Worm (Caenorhabditis elegans) whole organism, L4 larva: ENCODE results near the gene F41G3.10.

Source experiments
- F26F4.8 ChIP-seq: fragments of 200-800 bp; sonication (Bioruptor generic); conservative IDR thresholded peaks from 2 replicates; pipeline ENCODE4 v1.3.6; 2022; ENCODE audit warnings: missing genetic modification characterization, missing compliant biosample characterization
- F44E2.7 ChIP-seq: fragments of 200-800 bp; sonication (Bioruptor generic); IDR thresholded peaks from 2 replicates; pipeline ENCODE4 v2.1.2; 2022; ENCODE audit warnings: missing genetic modification characterization, missing compliant biosample characterization
- F49E8.2 ChIP-seq: sonication (generic microtip); optimal IDR thresholded peaks from 2 replicates; lab custom pipeline; 2016; ENCODE audit warnings: missing compliant biosample characterization, mild to moderate bottlenecking, missing genetic modification characterization, borderline replicate concordance
- T20F7.1 ChIP-seq: fragments of 200-800 bp; sonication (Bioruptor generic); optimal IDR thresholded peaks from 2 replicates; lab custom pipeline; 2018; ENCODE audit warnings: mild to moderate bottlenecking, missing genetic modification characterization, missing compliant biosample characterization
- Y48G9A.11 ChIP-seq: fragments of 200-800 bp; sonication (Bioruptor generic); IDR thresholded peaks from 2 replicates; pipeline ENCODE4 v1.3.6; 2022; ENCODE audit warnings: missing genetic modification reagents, missing genetic modification characterization, missing compliant biosample characterization
- Y5F2A.4 ChIP-seq: fragments of 200-800 bp; sonication (Bioruptor generic); optimal IDR thresholded peaks from 2 replicates; lab custom pipeline; 2018; ENCODE audit warnings: mild to moderate bottlenecking, missing genetic modification characterization, missing compliant biosample characterization
- ZK337.2 ChIP-seq: fragments of 200-800 bp; sonication (Bioruptor generic); IDR thresholded peaks from 2 replicates; pipeline ENCODE4 v1.3.6; 2022; ENCODE audit warnings: missing genetic modification reagents, missing genetic modification characterization, missing compliant biosample characterization
- arid-1 ChIP-seq: fragments of 200-800 bp; sonication (Bioruptor generic); conservative IDR thresholded peaks from 2 replicates; pipeline ENCODE4 v1.3.6; 2022; ENCODE audit warnings: missing genetic modification reagents, missing genetic modification characterization, missing compliant biosample characterization
- ceh-28 ChIP-seq: fragments of 150-350 bp; optimal IDR thresholded peaks from 2 replicates; lab custom pipeline; 2014; ENCODE audit warnings: missing biosample characterization, missing genetic modification reagents, missing genetic modification characterization
- ceh-32 ChIP-seq: sonication (generic microtip); optimal IDR thresholded peaks from 2 replicates; lab custom pipeline; 2016; ENCODE audit warnings: mild to moderate bottlenecking, missing genetic modification characterization, missing compliant biosample characterization; ENCODE audit not compliant: poor library complexity
- daf-16 ChIP-seq, 3 experiments: sonication (generic microtip); optimal IDR thresholded peaks; 2 replicates each; lab custom pipeline; 2016 to 2017; ENCODE audit warnings: missing genetic modification characterization in 3 of 3, missing genetic modification reagents in 3 of 3, mild to moderate bottlenecking in 2 of 3, missing compliant biosample characterization in 2 of 3, missing biosample characterization in 1 of 3, moderate library complexity in 1 of 3
- daf-19 ChIP-seq: fragments of 200-800 bp; sonication (Bioruptor generic); conservative IDR thresholded peaks from 2 replicates; pipeline ENCODE4 v1.3.6; 2022; ENCODE audit warnings: missing genetic modification characterization, missing compliant biosample characterization
- dmd-6 ChIP-seq: fragments of 200-800 bp; sonication (Bioruptor generic); IDR thresholded peaks from 2 replicates; pipeline ENCODE4 v1.3.6; 2022; ENCODE audit warnings: missing genetic modification reagents, missing genetic modification characterization, missing compliant biosample characterization
- dpl-1 ChIP-seq: fragments of 150-350 bp; optimal IDR thresholded peaks from 2 replicates; lab custom pipeline; 2014; ENCODE audit warnings: missing biosample characterization, missing genetic modification reagents, missing genetic modification characterization
- dve-1 ChIP-seq: sonication (generic microtip); optimal IDR thresholded peaks from 2 replicates; lab custom pipeline; 2017; ENCODE audit warnings: antibody characterized with exemption, mild to moderate bottlenecking, missing genetic modification characterization, missing compliant biosample characterization; ENCODE audit not compliant: insufficient read depth
- egl-43 ChIP-seq: fragments of 200-800 bp; sonication (Bioruptor generic); IDR thresholded peaks from 2 replicates; pipeline ENCODE4 v1.3.6; 2022; ENCODE audit warnings: missing genetic modification reagents, missing genetic modification characterization, missing compliant biosample characterization
- hlh-11 ChIP-seq: fragments of 200-800 bp; sonication (Bioruptor generic); optimal IDR thresholded peaks from 2 replicates; lab custom pipeline; 2018; ENCODE audit warnings: mild to moderate bottlenecking, missing genetic modification characterization, missing compliant biosample characterization
- hlh-30 ChIP-seq: sonication (generic microtip); optimal IDR thresholded peaks from 2 replicates; lab custom pipeline; 2017; ENCODE audit warnings: antibody characterized with exemption, mild to moderate bottlenecking, missing genetic modification characterization, missing compliant biosample characterization; ENCODE audit not compliant: insufficient read depth
- lin-15B ChIP-seq: fragments of 150-350 bp; sonication (generic microtip); optimal IDR thresholded peaks from 3 replicates; lab custom pipeline; 2014; ENCODE audit warnings: missing biosample characterization, missing genetic modification characterization
- lin-29 ChIP-seq: fragments of 200-800 bp; sonication (Bioruptor generic); IDR thresholded peaks from 2 replicates; pipeline ENCODE4 v1.3.6; 2022; ENCODE audit warnings: missing genetic modification reagents, missing genetic modification characterization, missing compliant biosample characterization
- lin-38 ChIP-seq: fragments of 200-800 bp; sonication (Bioruptor generic); IDR thresholded peaks from 2 replicates; pipeline ENCODE4 v1.3.6; 2022; ENCODE audit warnings: missing genetic modification reagents, missing genetic modification characterization, missing compliant biosample characterization
- lsy-2 ChIP-seq, 2 experiments: fragments of 150-350 bp in 1 of 2; sonication (generic microtip) in 1 of 2; optimal IDR thresholded peaks; 2 replicates each; lab custom pipeline; 2014 to 2017; ENCODE audit warnings: missing biosample characterization in 2 of 2, missing genetic modification characterization in 2 of 2
- mdl-1 ChIP-seq, 2 experiments: fragments of 150-350 bp in 1 of 2; sonication (generic microtip) in 1 of 2; optimal IDR thresholded peaks; 2 replicates each; lab custom pipeline; 2014 to 2017; ENCODE audit warnings: missing biosample characterization in 2 of 2, missing genetic modification characterization in 2 of 2
- mdt-29 ChIP-seq: fragments of 200-800 bp; sonication (Bioruptor generic); IDR thresholded peaks from 2 replicates; pipeline ENCODE4 v1.3.6; 2022; ENCODE audit warnings: missing genetic modification reagents, missing genetic modification characterization, missing compliant biosample characterization
- mxl-3 ChIP-seq: fragments of 200-800 bp; sonication (Bioruptor generic); optimal IDR thresholded peaks from 2 replicates; lab custom pipeline; 2018; ENCODE audit warnings: mild to moderate bottlenecking, missing genetic modification characterization, missing compliant biosample characterization
- nhr-111 ChIP-seq: fragments of 200-800 bp; sonication (Bioruptor generic); optimal IDR thresholded peaks from 2 replicates; lab custom pipeline; 2018; ENCODE audit warnings: mild to moderate bottlenecking, missing genetic modification characterization, missing compliant biosample characterization
- nhr-237 ChIP-seq: sonication (generic microtip); optimal IDR thresholded peaks from 2 replicates; lab custom pipeline; 2017; ENCODE audit warnings: missing biosample characterization, missing genetic modification characterization
- nhr-25 ChIP-seq: sonication (generic microtip); optimal IDR thresholded peaks from 2 replicates; lab custom pipeline; 2017; ENCODE audit warnings: missing genetic modification characterization, mild to moderate bottlenecking, missing compliant biosample characterization, antibody characterized with exemption, moderate library complexity, borderline replicate concordance; ENCODE audit not compliant: insufficient read depth
- nhr-6 ChIP-seq: fragments of 150-350 bp; optimal IDR thresholded peaks from 2 replicates; lab custom pipeline; 2014; ENCODE audit warnings: missing biosample characterization, missing genetic modification characterization
- pha-4 ChIP-seq, 2 experiments: fragments of 150-350 bp in 1 of 2; fragments of 200-800 bp in 1 of 2; sonication (Bioruptor generic) in 1 of 2; IDR thresholded peaks in 1 of 2; optimal IDR thresholded peaks in 1 of 2; 2 replicates each; pipeline versions ENCODE4 v1.3.6 to Lab custom; 2014 to 2022; ENCODE audit warnings: missing genetic modification characterization in 2 of 2, missing genetic modification reagents in 2 of 2, missing biosample characterization in 1 of 2, missing compliant biosample characterization in 1 of 2
- pqm-1 ChIP-seq: sonication (generic microtip); optimal IDR thresholded peaks from 2 replicates; lab custom pipeline; 2017; ENCODE audit warnings: missing biosample characterization, missing genetic modification characterization
- sdz-12 ChIP-seq: fragments of 200-800 bp; sonication (Bioruptor generic); optimal IDR thresholded peaks from 2 replicates; lab custom pipeline; 2018; ENCODE audit warnings: mild to moderate bottlenecking, missing genetic modification characterization, missing compliant biosample characterization
- snpc-4 ChIP-seq: fragments of 150-350 bp; optimal IDR thresholded peaks from 2 replicates; lab custom pipeline; 2014; ENCODE audit warnings: missing biosample characterization, missing genetic modification characterization
- spr-1 ChIP-seq: sonication (generic microtip); optimal IDR thresholded peaks from 2 replicates; lab custom pipeline; 2016; ENCODE audit warnings: mild to moderate bottlenecking, missing genetic modification characterization, missing compliant biosample characterization
- tag-97 ChIP-seq: fragments of 200-800 bp; sonication (Bioruptor generic); IDR thresholded peaks from 2 replicates; pipeline ENCODE4 v1.3.6; 2022; ENCODE audit warnings: missing genetic modification characterization, missing compliant biosample characterization
- tra-1 ChIP-seq: fragments of 200-800 bp; sonication (Bioruptor generic); IDR thresholded peaks from 2 replicates; pipeline ENCODE4 v1.3.6; 2022; ENCODE audit warnings: missing genetic modification reagents, missing genetic modification characterization, missing compliant biosample characterization
- unc-130 ChIP-seq: sonication (generic microtip); optimal IDR thresholded peaks from 2 replicates; lab custom pipeline; 2016; ENCODE audit warnings: missing genetic modification reagents, missing genetic modification characterization, missing compliant biosample characterization
- unc-62 ChIP-seq, 3 experiments: fragments of 150-350 bp in 1 of 3; sonication (generic microtip); optimal IDR thresholded peaks in 2 of 3; peaks in 1 of 3; 1 replicate in 1 of 3; 2 replicates in 2 of 3; lab custom pipeline; 2014 to 2017; ENCODE audit warnings: missing biosample characterization in 3 of 3, missing genetic modification characterization in 3 of 3, missing genetic modification reagents in 3 of 3, missing genotype in 1 of 3
- zag-1 ChIP-seq: fragments of 150-350 bp; optimal IDR thresholded peaks from 2 replicates; lab custom pipeline; 2014; ENCODE audit warnings: missing biosample characterization, missing genetic modification characterization
- zfp-2 ChIP-seq: sonication (generic microtip); optimal IDR thresholded peaks from 2 replicates; lab custom pipeline; 2016; ENCODE audit warnings: mild to moderate bottlenecking, missing genetic modification characterization, missing compliant biosample characterization
- zfp-3 ChIP-seq: fragments of 200-800 bp; sonication (Bioruptor generic); conservative IDR thresholded peaks from 2 replicates; pipeline ENCODE4 v1.3.6; 2022; ENCODE audit warnings: missing genetic modification reagents, missing genetic modification characterization, missing compliant biosample characterization
- zip-11 ChIP-seq: fragments of 200-800 bp; sonication (Bioruptor generic); IDR thresholded peaks from 2 replicates; pipeline ENCODE4 v1.3.6; 2022; ENCODE audit warnings: missing genetic modification characterization, missing compliant biosample characterization
- zip-2 ChIP-seq: fragments of 150-350 bp; optimal IDR thresholded peaks from 2 replicates; lab custom pipeline; 2014; ENCODE audit warnings: missing biosample characterization, missing genetic modification characterization

F41G3.10 gene

DNA sequence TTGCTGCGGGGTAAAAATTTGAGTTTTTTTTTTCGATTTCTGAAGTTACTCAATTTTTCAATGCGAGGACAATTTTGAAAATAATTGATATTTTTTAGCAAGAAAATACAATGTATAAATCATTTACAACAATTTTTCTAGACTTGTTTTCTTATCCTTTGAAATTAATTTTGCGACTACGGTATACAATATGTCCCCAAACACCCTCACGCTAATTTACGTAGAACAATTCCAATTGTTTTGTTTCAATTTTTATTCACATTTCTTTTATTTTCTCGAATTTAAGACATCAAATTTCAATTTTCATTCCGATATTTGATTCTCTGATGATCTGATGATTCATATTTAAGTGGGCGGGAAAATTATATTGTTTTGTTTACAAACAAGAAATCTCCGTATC, 32.7 kb upstream of the F41G3.10 start:
- no peak for TF ChIP-seq unc-130
- no peak for TF ChIP-seq sdz-12 (GFP tag; lab: Kevin White, UChicago)
- no peak for TF ChIP-seq nhr-6 (tag; lab: Kevin White, UChicago)
- peak in 1 of 2 experiments; percentile 7 for TF ChIP-seq lsy-2 (tag; optimal IDR thresholded peaks at IDR 0.05; lab: Kevin White, UChicago)
- no peak for TF ChIP-seq ceh-28
- no peak for TF ChIP-seq daf-19
- TF ChIP-seq F26F4.8 (GFP tag; lab: Robert Waterston, UW) = no peak
- TF ChIP-seq ceh-32 (tag; lab: Kevin White, UChicago) = no peak
- TF ChIP-seq unc-62 (GFP tag; optimal IDR thresholded peaks at IDR 0.05 in 1 of 2; lab: Kevin White, UChicago) = peak in 1 of 2 experiments; percentile 60
- TF ChIP-seq unc-62 (tag; optimal IDR thresholded peaks at IDR 0.05; lab: Kevin White, UChicago) = no peak
- no peak for TF ChIP-seq pha-4 (GFP tag; IDR thresholded peaks at IDR 0.05; lab: Robert Waterston, UW)
- TF ChIP-seq pha-4 (tag; optimal IDR thresholded peaks at IDR 0.05; lab: Kevin White, UChicago) = no peak
- no peak for TF ChIP-seq nhr-111
- no peak for TF ChIP-seq spr-1
- TF ChIP-seq F49E8.2 (tag; lab: Kevin White, UChicago) = no peak
- no peak for TF ChIP-seq lin-29 (GFP tag; lab: Robert Waterston, UW)
- no peak for TF ChIP-seq Y48G9A.11 (GFP tag; lab: Robert Waterston, UW)
- no peak for TF ChIP-seq F44E2.7

DNA sequence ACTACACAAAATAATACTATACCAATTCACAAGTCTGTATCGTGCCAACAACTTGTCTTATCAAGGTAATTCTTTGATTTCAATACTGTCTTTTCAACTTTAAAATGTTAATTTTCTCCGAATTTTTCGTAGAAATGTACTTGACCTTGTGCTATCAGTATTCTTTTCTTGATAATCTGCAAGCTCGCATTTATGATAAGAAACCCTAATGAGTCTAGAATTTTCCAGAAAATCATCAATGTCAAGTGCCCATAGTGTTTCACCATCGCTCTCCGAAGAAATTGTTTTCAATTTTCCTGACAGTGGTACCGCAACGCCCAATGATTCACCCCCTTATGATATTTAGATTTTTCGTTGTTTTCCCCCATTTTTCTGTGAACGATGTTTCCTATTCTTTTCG, 31.9 kb upstream of the F41G3.10 start:
- TF ChIP-seq Y5F2A.4 (GFP tag; lab: Kevin White, UChicago) (no peak), hlh-30 (tag; lab: Kevin White, UChicago) (peak; percentile 18), mdt-29 (GFP tag; lab: Robert Waterston, UW) (peak; percentile 59; the same call in 1 of the 2 replicates), hlh-11 (tag; lab: Kevin White, UChicago) (peak; percentile 60), dmd-6 (GFP tag; lab: Robert Waterston, UW) (peak; percentile 46; the same call in 1 of the 2 replicates), lin-38 (GFP tag; lab: Robert Waterston, UW) (no peak), tra-1 (0 out of 2 replicates have a peak, but pooled peaks have one; percentile 17), pqm-1 (peak; percentile 4), daf-16 (GFP tag; optimal IDR thresholded peaks at IDR 0.05; lab: Kevin White, UChicago) (no peak), daf-16 (tag; optimal IDR thresholded peaks at IDR 0.05; lab: Kevin White, UChicago) (peak; percentile 89), dve-1 (tag; lab: Kevin White, UChicago) (peak; percentile 31), lin-15B (no peak), snpc-4 (no peak), zip-2 (tag; lab: Kevin White, UChicago) (no peak), nhr-237 (tag; lab: Kevin White, UChicago) (no peak), unc-62 (GFP tag; optimal IDR thresholded peaks at IDR 0.05 in 1 of 2; lab: Kevin White, UChicago) (peak in 1 of 2 experiments; percentile 55), unc-62 (tag; optimal IDR thresholded peaks at IDR 0.05; lab: Kevin White, UChicago) (no peak)

DNA sequence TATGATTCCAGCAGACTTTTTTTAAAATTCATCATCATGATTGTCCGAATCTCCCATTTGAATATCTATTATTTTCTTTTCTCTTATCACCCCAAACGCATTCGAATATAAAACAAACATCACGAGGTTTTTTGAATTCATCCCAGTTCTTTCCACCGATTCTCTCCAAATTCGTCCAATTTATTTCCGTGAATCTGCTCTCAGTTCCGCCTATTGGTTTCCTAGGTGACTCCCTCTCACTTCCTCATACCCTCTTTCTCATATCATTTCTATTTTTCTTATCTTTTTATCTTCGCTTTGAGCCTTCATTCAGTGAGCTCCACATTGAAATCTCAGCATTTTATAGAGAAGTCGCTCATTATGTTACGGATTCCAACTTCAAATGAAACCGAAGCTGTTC, 29.8 kb upstream of the F41G3.10 start, which contains the start of gene T13C2.7:
TSS of gene T13C2.7 (plus strand) at position 301 of the 400 bp plus-strand sequence.
- no peak for TF ChIP-seq hlh-11 (tag; lab: Kevin White, UChicago)
- TF ChIP-seq dve-1 (tag; lab: Kevin White, UChicago) = no peak
- TF ChIP-seq zag-1 (tag; lab: Kevin White, UChicago) = no peak
- TF ChIP-seq mxl-3 (GFP tag; lab: Kevin White, UChicago) = no peak
- TF ChIP-seq T20F7.1 (GFP tag; lab: Kevin White, UChicago) = no peak
- no peak for TF ChIP-seq mdl-1 (tag; optimal IDR thresholded peaks at IDR 0.05; lab: Kevin White, UChicago)
- no peak for TF ChIP-seq arid-1 (GFP tag; lab: Robert Waterston, UW)
- no peak for TF ChIP-seq zfp-2 (tag; lab: Kevin White, UChicago)
- TF ChIP-seq zfp-3 (GFP tag; lab: Robert Waterston, UW) = no peak
- TF ChIP-seq tag-97 (GFP tag; lab: Robert Waterston, UW) = no peak
- no peak for TF ChIP-seq ZK337.2 (GFP tag; lab: Robert Waterston, UW)
- TF ChIP-seq dpl-1 = no peak
- TF ChIP-seq zip-11 = no peak
- TF ChIP-seq pqm-1 = no peak
- no peak for TF ChIP-seq spr-1
- TF ChIP-seq zip-2 (tag; lab: Kevin White, UChicago) = no peak
- TF ChIP-seq nhr-25 = no peak
- no peak for TF ChIP-seq egl-43 (GFP tag; lab: Robert Waterston, UW)
